Fruit fly (Drosophila melanogaster): ENCODE data around the gene CG5645.

The CG5645 gene

DNA sequence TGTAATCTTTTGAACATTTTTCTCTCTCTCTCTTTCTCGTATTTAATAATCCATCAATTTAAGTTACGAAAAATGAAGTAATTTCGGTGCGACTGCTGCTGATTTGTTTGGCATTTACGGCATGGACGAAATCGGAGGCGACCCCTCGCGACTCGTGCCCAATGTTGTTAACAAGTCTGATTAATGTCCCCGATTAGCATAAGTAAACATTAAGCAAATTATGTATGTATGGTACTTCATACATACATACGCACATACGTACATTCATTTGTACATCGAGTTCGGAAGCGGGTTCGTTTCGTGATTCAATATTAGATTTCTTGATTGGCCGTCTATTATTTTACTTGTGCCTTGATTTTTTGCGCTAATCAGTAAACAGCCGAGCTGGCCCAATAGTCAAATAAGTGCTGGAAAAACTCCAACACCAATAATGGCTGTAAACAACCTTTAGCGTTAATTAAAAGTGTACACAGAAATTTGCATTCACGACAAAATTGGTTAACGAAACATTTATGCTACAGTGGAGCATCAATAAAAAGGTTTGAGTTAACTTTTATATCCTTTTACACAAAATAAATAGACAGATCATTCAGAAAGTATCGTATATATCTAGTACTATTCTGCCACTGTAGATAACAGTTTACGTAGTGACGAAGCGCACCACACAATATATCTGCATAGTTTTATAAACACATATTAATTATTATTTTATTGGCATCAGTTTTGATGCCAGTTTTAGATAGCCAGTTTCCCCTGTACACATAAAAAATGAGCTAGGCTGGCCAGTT lies 45.4 kb downstream of the CG5645 start (continued):
- TF ChIP-seq chm (GFP tag; IDR thresholded peaks at IDR 0.05) (no peak), chinmo (GFP tag; IDR thresholded peaks at IDR 0.05; ENCODE audit: partially characterized antibody) (peak; percentile 78; the same call in 1 of the 4 replicates), Eip74EF (GFP tag; optimal IDR thresholded peaks at IDR 0.05) (no peak), Dbx (GFP tag; IDR thresholded peaks at IDR 0.05) (peak; percentile 55; the same call in 1 of the 3 replicates), dan (GFP tag; IDR thresholded peaks at IDR 0.05) (no peak), sug (tag; optimal IDR thresholded peaks at IDR 0.05) (peak; percentile 74), grau (tag; optimal IDR thresholded peaks at IDR 0.05) (peak; percentile 94), Kr (GFP tag; optimal IDR thresholded peaks at IDR 0.05) (no peak), CG16863 (GFP tag; optimal IDR thresholded peaks at IDR 0.05) (peak; percentile 38), CHES-1-like (GFP tag; optimal IDR thresholded peaks at IDR 0.05) (peak; percentile 9), mam (GFP tag; optimal IDR thresholded peaks at IDR 0.05) (peak; percentile 56), cato (GFP tag; optimal IDR thresholded peaks at IDR 0.05; ENCODE audit: borderline replicate concordance) (peak; percentile 5), CG5953 (GFP tag; IDR thresholded peaks at IDR 0.05) (peak; percentile 44; the same call in 1 of the 2 replicates), CG32767 (GFP tag; IDR thresholded peaks at IDR 0.05) (peak; percentile 66; the same call in 1 of the 2 replicates), Taf1 (GFP tag; IDR thresholded peaks at IDR 0.05) (peak; percentile 66), mirr (GFP tag; optimal IDR thresholded peaks at IDR 0.05) (peak; percentile 74), Trl (optimal IDR thresholded peaks at IDR 0.05) (no peak), Trl (GFP tag; optimal IDR thresholded peaks at IDR 0.05) (peak; percentile 45), ato (GFP tag; IDR thresholded peaks at IDR 0.05; ENCODE audit: partially characterized antibody) (no peak), CG1602 (GFP tag; optimal IDR thresholded peaks at IDR 0.05) (peak; percentile 41), fd102C (GFP tag; optimal IDR thresholded peaks at IDR 0.05) (no peak), NfI (GFP tag; optimal IDR thresholded peaks at IDR 0.05) (peak; percentile 65), CG12104 (GFP tag; optimal IDR thresholded peaks at IDR 0.05) (peak; percentile 9), CG4404 (GFP tag; IDR thresholded peaks at IDR 0.05) (0 out of 2 replicates have a peak, but pooled peaks have one; percentile 55), CG18476 (GFP tag; optimal IDR thresholded peaks at IDR 0.05) (no peak), Myb (GFP tag; optimal IDR thresholded peaks at IDR 0.05) (no peak), CG16779 (GFP tag; IDR thresholded peaks at IDR 0.05) (peak; percentile 21; the same call in 1 of the 2 replicates), oc (tag; optimal IDR thresholded peaks at IDR 0.05) (no peak), fd64A (GFP tag; optimal IDR thresholded peaks at IDR 0.05) (no peak), CG2120 (GFP tag; optimal IDR thresholded peaks at IDR 0.05) (peak; percentile 77), bigmax (GFP tag; optimal IDR thresholded peaks at IDR 0.05) (no peak), exex (tag; optimal IDR thresholded peaks at IDR 0.05) (peak; percentile 46), Dp (GFP tag; optimal IDR thresholded peaks at IDR 0.05) (no peak), jigr1 (GFP tag; IDR thresholded peaks at IDR 0.05) (0 out of 3 replicates have a peak, but pooled peaks have one; percentile 36), Sox102F (GFP tag; optimal IDR thresholded peaks at IDR 0.05) (peak; percentile 68), CG17359 (tag; optimal IDR thresholded peaks at IDR 0.05) (peak; percentile 50), Dfd (GFP tag; optimal IDR thresholded peaks at IDR 0.05) (no peak), CG1529 (GFP tag; optimal IDR thresholded peaks at IDR 0.05) (peak; percentile 12), gro (GFP tag; optimal IDR thresholded peaks at IDR 0.05) (peak; percentile 44), ssp (GFP tag; IDR thresholded peaks at IDR 0.05) (no peak), Lhr (GFP tag; optimal IDR thresholded peaks at IDR 0.05) (no peak), CG10959 (GFP tag; IDR thresholded peaks at IDR 0.05) (no peak), Bdp1 (GFP tag; optimal IDR thresholded peaks at IDR 0.05) (no peak), nmo (GFP tag; optimal IDR thresholded peaks at IDR 0.05) (peak; percentile 59), disco-r (GFP tag; optimal IDR thresholded peaks at IDR 0.05) (no peak), CG7372 (GFP tag; IDR thresholded peaks at IDR 0.05) (peak; percentile 50), CG15269 (tag; optimal IDR thresholded peaks at IDR 0.05) (peak; percentile 86), eyg (GFP tag; optimal IDR thresholded peaks at IDR 0.05) (peak; percentile 15), CG8944 (GFP tag; optimal IDR thresholded peaks at IDR 0.05) (no peak), fru (optimal IDR thresholded peaks at IDR 0.05) (no peak)
